Worm (Caenorhabditis elegans): ENCODE data around the gene dpy-26.

ce11 chrIV:12454115-12454514 is 3.0 kb upstream of the dpy-26 start, which contains the start of gene spe-44:
- no peak for TF ChIP-seq ztf-29 (GFP tag; IDR thresholded peaks at IDR 0.05)
- TF ChIP-seq T22C8.4 (GFP tag; IDR thresholded peaks at IDR 0.05), result no peak
- no peak for TF ChIP-seq ref-1 (GFP tag; conservative IDR thresholded peaks at IDR 0.05)
- TF ChIP-seq flt-1 (GFP tag; IDR thresholded peaks at IDR 0.05), result no peak
- no peak for TF ChIP-seq cog-1 (tag; optimal IDR thresholded peaks at IDR 0.05)
